Worm (Caenorhabditis elegans): Measurements from ENCODE around the gene F47F2.3.

DNA sequence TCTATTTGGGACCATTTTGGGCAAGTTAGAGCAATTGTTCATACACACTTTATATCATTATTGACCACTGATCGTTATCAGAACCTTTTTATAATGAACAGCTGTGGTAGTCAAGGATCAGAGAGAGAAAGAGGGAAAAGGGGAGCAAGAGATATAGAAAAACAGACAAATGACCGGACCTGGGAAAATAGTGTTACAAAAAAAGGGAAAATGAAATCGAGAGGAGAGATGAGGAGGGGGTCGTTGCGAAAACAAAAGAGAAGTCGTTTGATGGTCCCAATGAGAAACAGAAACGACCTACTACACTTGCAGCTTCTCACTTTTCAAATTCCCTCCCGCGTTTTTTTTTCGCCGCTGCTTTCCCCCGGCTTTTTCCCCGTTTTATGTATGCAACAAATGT lies 41.6 kb downstream of the F47F2.3 start:
- TF ChIP-seq snpc-4 (tag; optimal IDR thresholded peaks at IDR 0.05) (no peak), unc-62 (GFP tag; optimal IDR thresholded peaks at IDR 0.05) (no peak), ztf-4 (tag; optimal IDR thresholded peaks at IDR 0.05) (no peak), elt-2 (tag; optimal IDR thresholded peaks at IDR 0.05) (no peak), nhr-28 (tag; optimal IDR thresholded peaks at IDR 0.05) (no peak), ama-1 (optimal IDR thresholded peaks at IDR 0.05) (no peak), sea-2 (GFP tag; optimal IDR thresholded peaks at IDR 0.05) (no peak), elt-3 (tag; optimal IDR thresholded peaks at IDR 0.05) (no peak), fkh-10 (GFP tag; optimal IDR thresholded peaks at IDR 0.05) (no peak), jun-1 (tag; optimal IDR thresholded peaks at IDR 0.05) (no peak), nhr-237 (tag; optimal IDR thresholded peaks at IDR 0.05) (no peak), fos-1 (tag; optimal IDR thresholded peaks at IDR 0.05) (no peak)

Data from whole organism, L3 larva.